Fruit fly (Drosophila melanogaster) whole organism: ENCODE data around the gene Sirt7.

Source experiments
- CG8478 ChIP-seq: fragments of >200 bp; optimal IDR thresholded peaks from 2 replicates; lab custom pipeline; 2018; ENCODE audit warnings: inconsistent platforms
- Dll ChIP-seq: fragments of >200 bp; optimal IDR thresholded peaks from 2 replicates; lab custom pipeline; 2017
- EcR ChIP-seq, 2 experiments: fragments of >200 bp; optimal IDR thresholded peaks; 2 replicates each; lab custom pipeline; 2017; ENCODE audit warnings: missing biosample characterization in 2 of 2, missing genetic modification characterization in 2 of 2, missing genetic modification reagents in 2 of 2
- pan ChIP-seq: fragments of >200 bp; optimal IDR thresholded peaks from 2 replicates; lab custom pipeline; 2017
- psq ChIP-seq: fragments of >200 bp; optimal IDR thresholded peaks from 2 replicates; lab custom pipeline; 2017
- usp ChIP-seq: fragments of >200 bp; optimal IDR thresholded peaks from 2 replicates; lab custom pipeline; 2017; ENCODE audit warnings: missing biosample characterization, missing genetic modification characterization, mixed read lengths

DNA sequence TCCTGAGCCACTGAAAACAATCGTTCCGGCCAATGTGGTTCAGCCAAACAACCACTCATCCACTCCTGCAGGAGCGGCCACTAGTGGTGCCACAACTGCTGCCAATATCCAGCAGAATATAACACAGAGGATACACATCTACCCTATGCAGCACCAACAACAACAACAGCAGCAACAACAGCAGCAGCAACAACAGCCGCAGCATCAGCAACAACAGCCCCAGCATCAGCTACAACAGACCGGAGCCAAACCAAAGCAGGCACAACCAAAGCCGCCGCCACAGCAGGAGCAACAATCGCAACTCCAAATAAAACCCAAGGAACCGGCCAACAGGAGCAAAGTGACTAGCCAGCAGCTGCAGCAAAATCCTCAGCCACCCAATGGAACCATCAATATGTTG, 47.5 kb downstream of the Sirt7 start:
- no peak for TF ChIP-seq Dll (lab: Kevin White, UChicago)
- TF ChIP-seq psq (lab: Kevin White, UChicago), result no peak
- no peak for TF ChIP-seq pan (lab: Kevin White, UChicago)
- TF ChIP-seq CG8478 (lab: Kevin White, UChicago), result no peak
- TF ChIP-seq EcR (GFP tag; optimal IDR thresholded peaks at IDR 0.05; lab: Kevin White, UChicago), result no peak
- no peak for TF ChIP-seq usp (GFP tag; lab: Kevin White, UChicago)
